Fruit fly (Drosophila melanogaster) whole organism: Measurements from ENCODE around the gene Dpy-30L2.

Experiments
- pan ChIP-seq: fragments of >200 bp; optimal IDR thresholded peaks from 2 replicates; lab custom pipeline; 2017
- psq ChIP-seq: fragments of >200 bp; optimal IDR thresholded peaks from 2 replicates; lab custom pipeline; 2017

DNA sequence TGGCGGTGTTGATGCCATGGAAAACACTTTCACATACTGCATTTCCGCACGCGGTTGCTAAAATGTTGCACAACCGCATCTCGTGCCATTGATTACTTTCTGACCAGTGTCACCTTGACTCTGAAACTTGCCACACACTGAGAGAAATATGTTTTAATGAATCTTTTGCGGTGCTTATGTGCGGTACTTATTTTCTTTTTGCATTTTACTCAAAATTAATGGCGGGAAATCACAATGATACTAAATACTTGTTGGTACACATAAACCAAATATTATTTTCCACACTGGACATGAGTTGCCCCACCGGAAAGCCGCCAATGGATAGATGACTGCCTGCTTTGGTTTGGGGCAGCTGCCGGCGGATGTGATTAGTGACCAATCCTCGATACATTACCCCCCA is 9.3 kb upstream of the Dpy-30L2 start:
- TF ChIP-seq pan (lab: Kevin White, UChicago) = no peak
- no peak for TF ChIP-seq psq
